Worm (Caenorhabditis elegans) whole organism, early embryonic: ENCODE measurements around the gene cst-2.

ENCODE experiments used
- B0310.2 ChIP-seq: sonication (generic microtip); optimal IDR thresholded peaks from 2 replicates; lab custom pipeline; 2016; ENCODE audit warnings: mild to moderate bottlenecking, missing genetic modification characterization, missing compliant biosample characterization
- F13C5.2 ChIP-seq: sonication (generic microtip); optimal IDR thresholded peaks from 2 replicates; lab custom pipeline; 2017; ENCODE audit warnings: mild to moderate bottlenecking, missing genetic modification characterization, inconsistent platforms, missing compliant biosample characterization
- ama-1 ChIP-seq: fragments of 150-350 bp; optimal IDR thresholded peaks from 2 replicates; lab custom pipeline; 2014
- ceh-13 ChIP-seq: fragments of 200-800 bp; sonication (Bioruptor generic); optimal IDR thresholded peaks from 2 replicates; lab custom pipeline; 2018; ENCODE audit warnings: mild to moderate bottlenecking, missing genetic modification characterization, missing compliant biosample characterization
- ceh-36 ChIP-seq: sonication (generic microtip); optimal IDR thresholded peaks from 2 replicates; lab custom pipeline; 2016; ENCODE audit warnings: missing genetic modification characterization, inconsistent platforms, missing compliant biosample characterization
- ets-7 ChIP-seq: sonication (generic microtip); optimal IDR thresholded peaks from 2 replicates; lab custom pipeline; 2016; ENCODE audit warnings: missing genotype, missing genetic modification characterization, missing compliant biosample characterization
- flt-1 ChIP-seq: fragments of 200-800 bp; sonication (Bioruptor generic); IDR thresholded peaks from 2 replicates; pipeline ENCODE4 v1.3.6; 2022; ENCODE audit warnings: missing genetic modification characterization, missing compliant biosample characterization
- hmbx-1 ChIP-seq: sonication (generic microtip); optimal IDR thresholded peaks from 2 replicates; lab custom pipeline; 2016; ENCODE audit warnings: mild to moderate bottlenecking, missing genetic modification characterization, missing compliant biosample characterization
- hmg-4 ChIP-seq: fragments of 200-800 bp; sonication (Bioruptor generic); optimal IDR thresholded peaks from 2 replicates; lab custom pipeline; 2018; ENCODE audit warnings: mild to moderate bottlenecking, missing genetic modification characterization, missing compliant biosample characterization
- hnd-1 ChIP-seq: sonication (generic microtip); optimal IDR thresholded peaks from 2 replicates; lab custom pipeline; 2016; ENCODE audit warnings: missing genetic modification characterization, missing compliant biosample characterization
- pes-1 ChIP-seq: fragments of 200-800 bp; sonication (Bioruptor generic); IDR thresholded peaks from 2 replicates; pipeline ENCODE4 v1.3.6; 2022; ENCODE audit warnings: missing genetic modification reagents, missing genetic modification characterization, missing compliant biosample characterization
- scrt-1 ChIP-seq: fragments of 200-800 bp; sonication (Bioruptor generic); IDR thresholded peaks from 2 replicates; pipeline ENCODE4 v1.3.6; 2022; ENCODE audit warnings: missing genetic modification characterization, missing compliant biosample characterization
- sea-1 ChIP-seq: fragments of 200-800 bp; sonication (Bioruptor generic); conservative IDR thresholded peaks from 2 replicates; pipeline ENCODE4 v1.3.6; 2022; ENCODE audit warnings: missing genetic modification characterization, missing compliant biosample characterization
- tbx-37 ChIP-seq: fragments of 200-800 bp; sonication (Bioruptor generic); conservative IDR thresholded peaks from 2 replicates; pipeline ENCODE4 v1.3.6; 2022; ENCODE audit warnings: missing genetic modification reagents, missing genetic modification characterization, missing compliant biosample characterization

DNA sequence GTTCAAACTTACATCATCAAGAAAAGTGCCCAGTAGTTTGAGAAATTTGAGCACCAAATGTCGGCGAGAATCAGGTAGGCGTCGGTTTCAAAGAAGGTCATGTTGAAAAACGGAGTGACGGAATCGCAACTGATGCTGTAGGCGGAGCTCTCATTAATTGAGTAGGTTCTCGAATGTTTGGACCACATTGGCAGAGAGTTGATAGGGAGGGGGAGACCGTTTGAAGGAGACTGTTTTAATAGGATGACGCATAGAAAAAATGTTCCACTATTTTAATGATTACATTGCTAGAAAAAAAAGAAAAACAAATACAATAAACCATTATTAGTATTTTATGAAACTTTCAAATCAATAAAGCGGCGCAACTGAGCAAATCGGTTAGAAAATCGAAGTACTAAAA lies 27.4 kb upstream of the cst-2 start, which contains the start of gene F14H12.17:
- no peak for TF ChIP-seq hmbx-1
- no peak for TF ChIP-seq hmg-4
- TF ChIP-seq ceh-36 (tag; lab: Kevin White, UChicago): no peak
- no peak for TF ChIP-seq flt-1 (GFP tag; lab: Robert Waterston, UW)
- no peak for TF ChIP-seq tbx-37 (GFP tag; lab: Robert Waterston, UW)
- no peak for TF ChIP-seq pes-1 (GFP tag; lab: Robert Waterston, UW)
- TF ChIP-seq ama-1 (lab: Kevin White, UChicago): no peak
- TF ChIP-seq F13C5.2 (tag; lab: Kevin White, UChicago): no peak
- no peak for TF ChIP-seq ceh-13 (GFP tag; lab: Kevin White, UChicago)
- no peak for TF ChIP-seq hnd-1 (tag; lab: Kevin White, UChicago)
- no peak for TF ChIP-seq sea-1 (GFP tag; lab: Robert Waterston, UW)
- TF ChIP-seq B0310.2: no peak
- TF ChIP-seq ets-7 (tag; lab: Kevin White, UChicago): no peak
- no peak for TF ChIP-seq scrt-1 (GFP tag; lab: Robert Waterston, UW)
